Worm (Caenorhabditis elegans): ENCODE data around the gene F26C11.3.

Gene F26C11.3

DNA sequence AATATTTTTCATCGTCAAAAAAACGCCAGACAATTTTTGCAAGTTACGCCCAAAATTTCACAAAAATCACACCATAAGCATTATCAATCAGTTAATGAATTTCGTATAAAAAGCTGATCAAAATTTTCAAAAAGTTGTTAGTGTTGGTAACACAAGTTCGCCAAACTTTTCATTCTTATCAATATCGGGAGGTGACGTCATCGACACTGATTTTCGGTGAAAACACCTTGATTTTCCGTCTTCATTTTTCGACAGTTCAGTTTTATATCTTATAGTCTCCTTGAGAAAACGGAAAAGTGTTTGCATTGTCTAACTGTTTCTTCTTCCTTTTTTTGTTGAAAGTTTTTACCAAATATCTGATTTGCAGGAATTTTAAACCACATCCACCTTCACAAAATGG lies 34.1 kb downstream of the F26C11.3 start, which contains the start of gene C08H9.15:
Gene C08H9.15, plus strand, starts transcription at position 368 of the 400 bp plus-strand sequence.
- TF ChIP-seq let-526 (GFP tag; IDR thresholded peaks at IDR 0.05) (no peak), lin-35 (GFP tag; optimal IDR thresholded peaks at IDR 0.05) (no peak), lsy-27 (tag; optimal IDR thresholded peaks at IDR 0.05; ENCODE audit: borderline replicate concordance, insufficient read depth) (no peak), D2030.7 (GFP tag; IDR thresholded peaks at IDR 0.05) (no peak), bed-1 (GFP tag; IDR thresholded peaks at IDR 0.05) (no peak), cebp-2 (GFP tag; IDR thresholded peaks at IDR 0.05) (no peak), T26A5.8 (tag; optimal IDR thresholded peaks at IDR 0.05) (no peak), gei-17 (GFP tag; optimal IDR thresholded peaks at IDR 0.05) (no peak), sea-2 (GFP tag; IDR thresholded peaks at IDR 0.05) (no peak), ceh-58 (GFP tag; IDR thresholded peaks at IDR 0.05) (no peak), tlf-1 (GFP tag; optimal IDR thresholded peaks at IDR 0.05) (no peak)

DNA sequence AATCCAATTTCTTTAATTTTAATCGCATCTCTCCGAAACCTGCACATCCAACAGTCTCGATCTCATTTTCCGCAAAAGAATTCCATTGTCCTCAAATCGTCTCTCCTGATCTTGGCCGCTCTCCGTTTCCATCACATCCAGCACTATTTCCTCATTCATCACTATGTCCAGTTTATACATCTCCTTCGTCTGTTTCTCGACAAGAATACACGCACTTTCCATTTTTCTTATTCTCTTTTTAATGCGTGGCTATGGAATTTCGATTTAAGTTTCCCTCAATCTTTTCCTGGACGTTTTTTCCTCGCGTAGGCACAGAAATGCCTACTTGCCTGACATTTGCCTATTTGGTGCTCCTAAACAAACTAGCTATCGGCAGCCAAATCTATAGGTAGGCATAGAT lies 35.1 kb downstream of the F26C11.3 start:
- TF ChIP-seq F10E7.11 (tag; optimal IDR thresholded peaks at IDR 0.05) = no peak
- no peak for TF ChIP-seq zfh-2 (GFP tag; conservative IDR thresholded peaks at IDR 0.05)
- no peak for TF ChIP-seq F37B4.10 (GFP tag; IDR thresholded peaks at IDR 0.05)
- TF ChIP-seq ztf-26 (tag; optimal IDR thresholded peaks at IDR 0.05) = no peak
- TF ChIP-seq rpc-1 (optimal IDR thresholded peaks at IDR 0.05) = no peak
- TF ChIP-seq rpc-1 (tag; optimal IDR thresholded peaks at IDR 0.05) = no peak
- no peak for TF ChIP-seq attf-5 (GFP tag; optimal IDR thresholded peaks at IDR 0.05)
- no peak for TF ChIP-seq repo-1 (tag; optimal IDR thresholded peaks at IDR 0.05)
- TF ChIP-seq ztf-25 (GFP tag; IDR thresholded peaks at IDR 0.05) = no peak
- no peak for TF ChIP-seq aptf-2 (GFP tag; conservative IDR thresholded peaks at IDR 0.05)
- TF ChIP-seq F39B2.1 (GFP tag; IDR thresholded peaks at IDR 0.05) = no peak
- no peak for TF ChIP-seq dox-1 (GFP tag; IDR thresholded peaks at IDR 0.05)
- no peak for TF ChIP-seq chd-7 (tag; optimal IDR thresholded peaks at IDR 0.05)
- no peak for TF ChIP-seq mxl-1 (tag; optimal IDR thresholded peaks at IDR 0.05)
- no peak for TF ChIP-seq D2030.7 (GFP tag; IDR thresholded peaks at IDR 0.05)
- no peak for TF ChIP-seq pha-4 (tag; optimal IDR thresholded peaks at IDR 0.05)
- no peak for TF ChIP-seq unc-62 (GFP tag; optimal IDR thresholded peaks at IDR 0.05)
- TF ChIP-seq fkh-3 (tag; optimal IDR thresholded peaks at IDR 0.05) = no peak
- no peak for TF ChIP-seq bed-1 (GFP tag; IDR thresholded peaks at IDR 0.05)
- TF ChIP-seq rcor-1 (GFP tag; IDR thresholded peaks at IDR 0.05) = no peak

DNA sequence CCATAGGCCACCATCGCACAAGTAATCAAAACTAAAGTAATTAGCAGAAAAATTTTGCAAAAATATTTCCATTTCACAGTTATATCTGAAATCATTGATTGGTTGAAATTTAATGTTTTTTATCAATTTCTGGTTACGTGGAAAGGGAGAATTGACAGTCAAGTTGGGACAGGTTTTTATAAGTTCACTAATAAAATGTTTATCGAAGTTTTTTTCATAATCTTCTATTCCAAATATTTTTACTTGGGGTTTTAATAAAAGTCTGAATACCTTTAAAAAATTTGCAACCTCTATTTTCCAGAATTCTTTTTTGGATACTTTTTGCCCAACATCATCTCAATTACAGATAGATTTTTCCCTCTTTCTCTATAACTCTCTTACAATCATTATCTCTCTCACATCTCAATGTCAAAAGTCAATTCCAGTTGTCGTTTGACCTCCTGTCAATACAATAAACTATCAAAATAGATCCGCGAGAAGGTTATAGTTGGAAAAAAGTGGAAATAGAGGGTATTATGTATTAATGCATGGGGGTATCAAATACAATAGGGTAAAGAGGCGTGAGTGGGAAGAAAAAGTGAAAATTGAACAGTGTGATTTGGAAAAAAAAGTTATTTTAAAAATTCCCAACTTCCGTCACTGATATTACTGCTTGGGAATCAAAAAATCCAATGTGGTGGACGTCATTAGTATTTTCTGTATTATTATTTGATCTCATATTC lies 40.2 kb downstream of the F26C11.3 start, which contains the start of the genes chil-2 and ctsa-3.2:
Gene chil-2, minus strand, starts transcription at position 101 of the 722 bp plus-strand sequence.
Gene ctsa-3.2, plus strand, starts transcription at position 672 of the 722 bp plus-strand sequence.
- no peak for TF ChIP-seq lag-1 (GFP tag; IDR thresholded peaks at IDR 0.05)
- no peak for TF ChIP-seq ZK185.1 (tag; optimal IDR thresholded peaks at IDR 0.05; ENCODE audit: poor library complexity, severe bottlenecking)
- TF ChIP-seq hlh-26 (GFP tag; conservative IDR thresholded peaks at IDR 0.05) = no peak
- TF ChIP-seq athp-1 (tag; optimal IDR thresholded peaks at IDR 0.05) = no peak
- no peak for TF ChIP-seq F57A8.1 (GFP tag; optimal IDR thresholded peaks at IDR 0.05)
- TF ChIP-seq somi-1 (GFP tag; optimal IDR thresholded peaks at IDR 0.05) = no peak
- no peak for TF ChIP-seq fkh-3 (tag; optimal IDR thresholded peaks at IDR 0.05)
- TF ChIP-seq ztf-25 (GFP tag; IDR thresholded peaks at IDR 0.05) = no peak
- no peak for TF ChIP-seq lin-26 (GFP tag; IDR thresholded peaks at IDR 0.05)
- no peak for TF ChIP-seq sdz-38 (tag; optimal IDR thresholded peaks at IDR 0.05)
- no peak for TF ChIP-seq pbrm-1 (GFP tag; IDR thresholded peaks at IDR 0.05)

Measured in whole organism, young adult.